Worm (Caenorhabditis elegans) whole organism, L4/young adult: Measurements from ENCODE around the gene cutl-27.

ENCODE experiments used
- dao-5 ChIP-seq: sonication (generic microtip); optimal IDR thresholded peaks from 2 replicates; lab custom pipeline; 2016; ENCODE audit warnings: missing genotype, missing genetic modification characterization, moderate library complexity, missing compliant biosample characterization
- him-1 ChIP-seq: sonication (generic microtip); optimal IDR thresholded peaks from 2 replicates; lab custom pipeline; 2016; ENCODE audit warnings: missing genotype, missing genetic modification reagents, missing genetic modification characterization, missing compliant biosample characterization

ce11 chrIV:11923074-11923473 lies 44.7 kb downstream of the cutl-27 start, which contains the start of gene srlf-31:
- no peak for TF ChIP-seq him-1 (tag; lab: Kevin White, UChicago)
- TF ChIP-seq dao-5: no peak
